Worm (Caenorhabditis elegans) whole organism, early embryonic: Measurements from ENCODE around the gene ulp-2.
A peak's percentile ranks its signal among the peaks of the same experiment; 100 is the strongest.

Experiments
- B0310.2 ChIP-seq: sonication (generic microtip); optimal IDR thresholded peaks from 2 replicates; lab custom pipeline; 2016; ENCODE audit warnings: mild to moderate bottlenecking, missing genetic modification characterization, missing compliant biosample characterization
- F13C5.2 ChIP-seq: sonication (generic microtip); optimal IDR thresholded peaks from 2 replicates; lab custom pipeline; 2017; ENCODE audit warnings: mild to moderate bottlenecking, missing genetic modification characterization, inconsistent platforms, missing compliant biosample characterization
- aly-1 ChIP-seq: sonication (generic microtip); optimal IDR thresholded peaks from 2 replicates; lab custom pipeline; 2016; ENCODE audit warnings: missing genetic modification characterization, missing compliant biosample characterization
- ama-1 ChIP-seq: fragments of 150-350 bp; optimal IDR thresholded peaks from 2 replicates; lab custom pipeline; 2014
- ceh-13 ChIP-seq: fragments of 200-800 bp; sonication (Bioruptor generic); optimal IDR thresholded peaks from 2 replicates; lab custom pipeline; 2018; ENCODE audit warnings: mild to moderate bottlenecking, missing genetic modification characterization, missing compliant biosample characterization
- ceh-36 ChIP-seq: sonication (generic microtip); optimal IDR thresholded peaks from 2 replicates; lab custom pipeline; 2016; ENCODE audit warnings: missing genetic modification characterization, inconsistent platforms, missing compliant biosample characterization
- ets-7 ChIP-seq: sonication (generic microtip); optimal IDR thresholded peaks from 2 replicates; lab custom pipeline; 2016; ENCODE audit warnings: missing genotype, missing genetic modification characterization, missing compliant biosample characterization
- flt-1 ChIP-seq: fragments of 200-800 bp; sonication (Bioruptor generic); IDR thresholded peaks from 2 replicates; pipeline ENCODE4 v1.3.6; 2022; ENCODE audit warnings: missing genetic modification characterization, missing compliant biosample characterization
- hmbx-1 ChIP-seq: sonication (generic microtip); optimal IDR thresholded peaks from 2 replicates; lab custom pipeline; 2016; ENCODE audit warnings: mild to moderate bottlenecking, missing genetic modification characterization, missing compliant biosample characterization
- hmg-4 ChIP-seq: fragments of 200-800 bp; sonication (Bioruptor generic); optimal IDR thresholded peaks from 2 replicates; lab custom pipeline; 2018; ENCODE audit warnings: mild to moderate bottlenecking, missing genetic modification characterization, missing compliant biosample characterization
- hnd-1 ChIP-seq: sonication (generic microtip); optimal IDR thresholded peaks from 2 replicates; lab custom pipeline; 2016; ENCODE audit warnings: missing genetic modification characterization, missing compliant biosample characterization
- pes-1 ChIP-seq: fragments of 200-800 bp; sonication (Bioruptor generic); IDR thresholded peaks from 2 replicates; pipeline ENCODE4 v1.3.6; 2022; ENCODE audit warnings: missing genetic modification reagents, missing genetic modification characterization, missing compliant biosample characterization
- scrt-1 ChIP-seq: fragments of 200-800 bp; sonication (Bioruptor generic); IDR thresholded peaks from 2 replicates; pipeline ENCODE4 v1.3.6; 2022; ENCODE audit warnings: missing genetic modification characterization, missing compliant biosample characterization
- sea-1 ChIP-seq: fragments of 200-800 bp; sonication (Bioruptor generic); conservative IDR thresholded peaks from 2 replicates; pipeline ENCODE4 v1.3.6; 2022; ENCODE audit warnings: missing genetic modification characterization, missing compliant biosample characterization
- tbx-11 ChIP-seq: fragments of 200-800 bp; sonication (Bioruptor generic); IDR thresholded peaks from 2 replicates; pipeline ENCODE4 v1.3.6; 2022; ENCODE audit warnings: missing genetic modification characterization, missing compliant biosample characterization
- tbx-37 ChIP-seq: fragments of 200-800 bp; sonication (Bioruptor generic); conservative IDR thresholded peaks from 2 replicates; pipeline ENCODE4 v1.3.6; 2022; ENCODE audit warnings: missing genetic modification reagents, missing genetic modification characterization, missing compliant biosample characterization
- tra-4 ChIP-seq: sonication (generic microtip); optimal IDR thresholded peaks from 2 replicates; lab custom pipeline; 2017; ENCODE audit warnings: missing genetic modification characterization, missing compliant biosample characterization

ulp-2 gene

ce11 chrII:4960690-4961089, 1.0 kb upstream of the ulp-2 start:
- no peak for TF ChIP-seq hmbx-1
- no peak for TF ChIP-seq ceh-36 (tag; lab: Kevin White, UChicago)
- TF ChIP-seq hnd-1 (tag; lab: Kevin White, UChicago) = no peak
- no peak for TF ChIP-seq aly-1 (tag; lab: Kevin White, UChicago)
- no peak for TF ChIP-seq tra-4 (tag; lab: Kevin White, UChicago)
- no peak for TF ChIP-seq flt-1 (GFP tag; lab: Robert Waterston, UW)
- TF ChIP-seq tbx-11 (GFP tag; lab: Robert Waterston, UW) = no peak
- TF ChIP-seq hmg-4 (GFP tag; lab: Kevin White, UChicago) = no peak
- no peak for TF ChIP-seq ceh-13 (GFP tag; lab: Kevin White, UChicago)
- TF ChIP-seq F13C5.2 (tag; lab: Kevin White, UChicago) = no peak
- TF ChIP-seq ama-1 = no peak
- no peak for TF ChIP-seq scrt-1 (GFP tag; lab: Robert Waterston, UW)
- no peak for TF ChIP-seq pes-1 (GFP tag; lab: Robert Waterston, UW)
- TF ChIP-seq B0310.2 (tag; lab: Kevin White, UChicago) = no peak
- TF ChIP-seq tbx-37 = no peak

- TF ChIP-seq ceh-13 (GFP tag; lab: Kevin White, UChicago) = no peak
- TF ChIP-seq F13C5.2 (tag; lab: Kevin White, UChicago) = peak; percentile 16
- TF ChIP-seq hmbx-1 = no peak
- 0 out of 2 replicates have a peak, but pooled peaks have one; percentile 23 for TF ChIP-seq sea-1 (GFP tag; lab: Robert Waterston, UW)
- TF ChIP-seq ets-7 = peak; percentile 3
- no peak for TF ChIP-seq tra-4 (tag; lab: Kevin White, UChicago)
- TF ChIP-seq scrt-1 (GFP tag; lab: Robert Waterston, UW) = no peak
- no peak for TF ChIP-seq ceh-36 (tag; lab: Kevin White, UChicago)
- peak; percentile 54; the same call in 1 of the 2 replicates for TF ChIP-seq tbx-37
- no peak; the same call in 1 of the 2 replicates for TF ChIP-seq pes-1 (GFP tag; lab: Robert Waterston, UW)
- TF ChIP-seq hmg-4 (GFP tag; lab: Kevin White, UChicago) = no peak
These were observed 4.3 kb downstream of the ulp-2 start, which contains the start of gene pbs-3 for ce11 chrII:4955353-4955752. Gene pbs-3 (minus strand): TSS chrII:4955427.

- TF ChIP-seq tbx-11 (GFP tag; lab: Robert Waterston, UW) = no peak
- no peak for TF ChIP-seq scrt-1 (GFP tag; lab: Robert Waterston, UW)
- no peak for TF ChIP-seq B0310.2 (tag; lab: Kevin White, UChicago)
- TF ChIP-seq hmbx-1 = no peak
- no peak for TF ChIP-seq pes-1 (GFP tag; lab: Robert Waterston, UW)
- TF ChIP-seq sea-1 (GFP tag; lab: Robert Waterston, UW) = no peak
- TF ChIP-seq hnd-1 (tag; lab: Kevin White, UChicago) = no peak
- no peak for TF ChIP-seq ama-1
- TF ChIP-seq tra-4 (tag; lab: Kevin White, UChicago) = no peak
- TF ChIP-seq aly-1 (tag; lab: Kevin White, UChicago) = no peak
- TF ChIP-seq F13C5.2 (tag; lab: Kevin White, UChicago) = no peak
- no peak for TF ChIP-seq ceh-36 (tag; lab: Kevin White, UChicago)
- TF ChIP-seq hmg-4 (GFP tag; lab: Kevin White, UChicago) = no peak
- no peak for TF ChIP-seq tbx-37
- no peak for TF ChIP-seq flt-1 (GFP tag; lab: Robert Waterston, UW)
- TF ChIP-seq ceh-13 (GFP tag; lab: Kevin White, UChicago) = no peak
These were observed 5.3 kb downstream of the ulp-2 start for ce11 chrII:4954099-4954959.

ce11 chrII:4953289-4953688, 6.4 kb downstream of the ulp-2 start, which contains the start of gene ndx-3:
Gene ndx-3 (plus strand): TSS chrII:4953589.
- TF ChIP-seq F13C5.2 (tag; lab: Kevin White, UChicago) (no peak), tbx-37 (no peak)

- TF ChIP-seq hmg-4 (GFP tag; lab: Kevin White, UChicago) = no peak
- no peak for TF ChIP-seq hnd-1 (tag; lab: Kevin White, UChicago)
- TF ChIP-seq sea-1 (GFP tag; lab: Robert Waterston, UW) = no peak
- no peak for TF ChIP-seq B0310.2 (tag; lab: Kevin White, UChicago)
These were observed 10.2 kb downstream of the ulp-2 start, which contains the start of the genes try-1 and zyg-12 for ce11 chrII:4949380-4949950. Gene try-1 (minus strand): TSS chrII:4949527. Gene zyg-12 (plus strand): TSS chrII:4949900.

- TF ChIP-seq tbx-11 (GFP tag; lab: Robert Waterston, UW) (no peak), aly-1 (tag; lab: Kevin White, UChicago) (no peak), sea-1 (GFP tag; lab: Robert Waterston, UW) (no peak), F13C5.2 (tag; lab: Kevin White, UChicago) (no peak)
These were observed 11.6 kb downstream of the ulp-2 start for ce11 chrII:4948118-4948517.

- TF ChIP-seq B0310.2 (tag; lab: Kevin White, UChicago) (no peak), ceh-36 (tag; lab: Kevin White, UChicago) (no peak), scrt-1 (GFP tag; lab: Robert Waterston, UW) (no peak), F13C5.2 (tag; lab: Kevin White, UChicago) (no peak), tbx-37 (no peak), pes-1 (GFP tag; lab: Robert Waterston, UW) (no peak), hnd-1 (tag; lab: Kevin White, UChicago) (no peak), sea-1 (GFP tag; lab: Robert Waterston, UW) (no peak), tbx-11 (GFP tag; lab: Robert Waterston, UW) (no peak), hmg-4 (GFP tag; lab: Kevin White, UChicago) (no peak)
These were observed 12.9 kb downstream of the ulp-2 start for ce11 chrII:4946775-4947174.
